Worm (Caenorhabditis elegans): ENCODE measurements around the gene F45D3.1.

Gene F45D3.1

DNA sequence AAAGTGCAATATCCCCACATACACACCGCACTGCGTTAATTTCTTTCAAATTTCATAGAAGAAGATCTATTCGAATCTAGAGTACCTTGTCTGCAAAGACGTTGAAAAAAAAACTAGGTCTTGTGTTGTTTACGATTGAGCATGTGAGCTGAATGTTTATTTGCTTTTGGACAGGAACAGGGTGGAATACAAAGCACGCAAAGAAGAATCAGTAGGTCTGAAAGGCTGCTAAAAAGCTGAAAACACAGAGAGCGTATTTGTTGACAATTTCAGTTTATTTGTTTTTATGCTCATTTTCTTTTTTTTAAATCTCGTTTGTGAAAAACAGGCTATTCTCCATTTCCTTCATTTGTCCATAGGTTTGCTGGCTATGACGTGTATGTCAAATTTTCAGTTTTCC lies 8.1 kb downstream of the F45D3.1 start:
- TF ChIP-seq M03D4.4 (tag; optimal IDR thresholded peaks at IDR 0.05) (no peak), lin-13 (tag; optimal IDR thresholded peaks at IDR 0.05) (no peak), unc-39 (tag; optimal IDR thresholded peaks at IDR 0.05) (no peak), mls-2 (tag; optimal IDR thresholded peaks at IDR 0.05) (no peak), elt-1 (tag; optimal IDR thresholded peaks at IDR 0.05; ENCODE audit: borderline replicate concordance, insufficient read depth) (no peak), sem-2 (GFP tag; optimal IDR thresholded peaks at IDR 0.05) (no peak), ceh-43 (GFP tag; optimal IDR thresholded peaks at IDR 0.05) (no peak), unc-120 (tag; optimal IDR thresholded peaks at IDR 0.05; ENCODE audit: poor library complexity, severe bottlenecking) (no peak), zip-8 (tag; optimal IDR thresholded peaks at IDR 0.05) (no peak), elt-3 (tag; optimal IDR thresholded peaks at IDR 0.05) (no peak), hlh-1 (tag; optimal IDR thresholded peaks at IDR 0.05) (no peak), lsy-2 (tag; optimal IDR thresholded peaks at IDR 0.05) (no peak), drap-1 (GFP tag; optimal IDR thresholded peaks at IDR 0.05) (no peak), ces-1 (GFP tag; optimal IDR thresholded peaks at IDR 0.05) (no peak), nhr-12 (tag; optimal IDR thresholded peaks at IDR 0.05) (no peak), unc-62 (GFP tag; optimal IDR thresholded peaks at IDR 0.05) (no peak)

DNA sequence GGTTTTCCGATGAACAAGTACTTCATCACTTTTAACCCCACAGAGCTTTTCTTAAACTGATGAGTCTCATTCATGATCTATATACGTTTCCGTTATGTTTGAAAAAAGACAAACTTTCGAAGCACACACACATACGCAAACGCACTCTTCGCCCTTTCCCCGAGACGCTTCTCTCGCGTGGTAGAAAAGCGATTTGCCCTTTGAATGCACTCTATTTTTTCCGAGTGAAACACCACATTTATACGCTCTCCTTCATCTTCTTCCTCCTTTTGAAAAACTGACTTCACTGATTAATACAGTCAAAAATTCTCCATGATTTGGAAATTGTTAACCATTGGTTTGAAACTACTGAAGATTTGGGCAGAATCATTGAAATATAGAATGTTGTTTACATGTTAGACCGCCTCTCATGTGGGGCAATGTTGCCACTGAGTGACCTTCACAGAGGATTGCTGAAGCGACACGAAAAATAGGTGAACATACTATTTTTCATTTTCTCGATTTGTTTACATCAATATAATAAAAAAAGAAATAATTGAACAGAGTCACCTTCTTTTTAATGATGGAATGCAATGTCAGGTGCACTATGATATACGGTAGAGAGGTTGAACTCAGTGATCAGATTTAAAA lies 9.7 kb downstream of the F45D3.1 start:
- TF ChIP-seq unc-39 (tag; optimal IDR thresholded peaks at IDR 0.05) (no peak), tbx-8 (GFP tag; optimal IDR thresholded peaks at IDR 0.05) (no peak), ceh-43 (GFP tag; optimal IDR thresholded peaks at IDR 0.05) (no peak), flh-1 (GFP tag; optimal IDR thresholded peaks at IDR 0.05) (no peak), mab-5 (tag; optimal IDR thresholded peaks at IDR 0.05) (no peak), sem-2 (GFP tag; optimal IDR thresholded peaks at IDR 0.05) (no peak), ztf-11 (tag; optimal IDR thresholded peaks at IDR 0.05) (no peak), elt-1 (tag; optimal IDR thresholded peaks at IDR 0.05; ENCODE audit: borderline replicate concordance, insufficient read depth) (no peak), pha-4 (tag; optimal IDR thresholded peaks at IDR 0.05) (no peak), blmp-1 (tag; optimal IDR thresholded peaks at IDR 0.05) (no peak)

DNA sequence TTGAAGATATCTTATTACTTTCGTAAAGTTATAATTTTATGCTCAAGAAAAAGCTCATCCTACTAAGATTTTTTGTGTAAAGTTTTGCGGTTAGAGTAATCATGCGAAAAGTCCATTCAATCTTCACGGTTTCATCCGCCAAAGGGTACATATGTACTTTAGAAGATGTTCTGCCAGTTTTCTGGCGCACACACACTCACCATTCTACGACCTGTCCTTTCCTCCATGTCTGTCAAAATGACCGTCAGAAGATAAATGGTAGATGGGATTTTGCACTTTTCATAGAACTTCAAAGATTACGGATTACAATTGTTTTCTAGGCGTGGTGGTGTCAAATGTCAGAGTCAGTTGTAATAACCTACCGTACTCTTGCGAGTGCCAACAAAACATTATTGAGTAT lies 10.6 kb downstream of the F45D3.1 start:
- TF ChIP-seq sem-2 (GFP tag; optimal IDR thresholded peaks at IDR 0.05) (no peak), nhr-12 (tag; optimal IDR thresholded peaks at IDR 0.05) (no peak), flh-1 (GFP tag; optimal IDR thresholded peaks at IDR 0.05) (no peak), ztf-11 (tag; optimal IDR thresholded peaks at IDR 0.05) (no peak), pha-4 (tag; optimal IDR thresholded peaks at IDR 0.05) (no peak), mab-5 (tag; optimal IDR thresholded peaks at IDR 0.05) (no peak), lin-32 (GFP tag; optimal IDR thresholded peaks at IDR 0.05) (no peak), ceh-39 (tag; optimal IDR thresholded peaks at IDR 0.05) (no peak), lin-13 (tag; optimal IDR thresholded peaks at IDR 0.05) (no peak), nhr-76 (tag; optimal IDR thresholded peaks at IDR 0.05) (no peak)

DNA sequence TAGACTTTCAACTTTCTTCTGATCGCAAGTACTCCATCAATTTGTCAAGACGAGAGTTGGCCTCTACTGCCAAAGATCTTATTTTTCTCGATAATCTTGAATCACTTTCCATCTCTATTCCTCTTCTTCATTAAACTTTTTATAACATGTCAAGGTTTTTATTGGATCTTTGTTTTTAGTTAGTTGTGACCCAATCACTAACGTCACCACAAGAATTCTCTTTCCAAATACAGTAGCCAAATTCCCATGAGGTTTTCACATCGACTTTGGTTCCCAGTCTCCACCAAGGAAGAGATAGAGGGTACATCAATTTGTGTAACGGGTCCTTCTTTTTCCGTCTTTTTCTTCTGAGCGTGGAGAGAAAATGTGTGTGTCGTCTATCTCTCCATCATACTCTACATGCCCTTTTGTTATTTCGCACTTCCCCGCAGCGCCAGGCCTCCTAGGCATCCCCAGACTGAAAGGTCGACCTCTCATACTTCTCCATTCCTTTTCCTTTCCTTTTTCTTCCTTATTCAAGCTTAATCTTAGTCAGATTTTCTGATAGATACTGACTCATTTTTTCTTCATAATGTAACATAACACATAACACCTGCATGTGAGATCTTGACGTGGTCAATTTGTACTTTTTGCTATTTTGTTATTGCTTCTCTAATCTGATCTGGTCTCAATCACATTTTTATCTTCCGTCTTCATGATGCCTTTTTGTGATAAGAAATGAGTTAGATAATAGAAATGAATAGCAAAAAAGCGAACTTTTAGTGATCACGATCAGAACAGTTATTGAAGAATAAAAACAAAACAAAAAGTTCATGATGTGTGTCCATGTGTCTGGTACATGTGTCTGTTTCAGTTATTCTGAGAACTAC lies 12.4 kb downstream of the F45D3.1 start:
- no peak for TF ChIP-seq pha-4 (tag; optimal IDR thresholded peaks at IDR 0.05)
- peak; percentile 3 for TF ChIP-seq ces-1 (GFP tag; optimal IDR thresholded peaks at IDR 0.05)
- no peak for TF ChIP-seq sptf-1 (tag; optimal IDR thresholded peaks at IDR 0.05)
- no peak for TF ChIP-seq ceh-43 (GFP tag; optimal IDR thresholded peaks at IDR 0.05)
- no peak for TF ChIP-seq ztf-11 (tag; optimal IDR thresholded peaks at IDR 0.05)

DNA sequence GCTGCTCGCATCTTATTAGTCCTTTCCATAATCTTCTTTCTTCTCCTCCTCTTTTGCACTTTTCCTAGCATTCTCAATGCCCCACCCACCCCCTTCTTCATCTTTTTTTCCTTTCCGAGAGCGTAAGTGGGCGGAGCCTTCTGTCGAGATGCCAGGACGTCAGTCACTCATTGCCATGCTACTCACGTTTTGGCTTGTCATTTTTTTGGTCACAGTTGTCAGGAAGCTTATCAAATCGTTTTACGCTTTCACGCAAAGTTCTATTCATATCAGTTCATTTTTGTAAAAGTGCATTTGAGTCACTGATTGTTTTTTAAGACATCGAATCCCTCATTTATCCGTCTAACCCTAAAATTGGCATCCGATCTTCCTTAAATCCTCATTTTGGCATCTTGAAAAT lies 13.2 kb downstream of the F45D3.1 start:
- TF ChIP-seq pha-4 (tag; optimal IDR thresholded peaks at IDR 0.05) (no peak), nhr-28 (tag; optimal IDR thresholded peaks at IDR 0.05) (no peak), zip-8 (tag; optimal IDR thresholded peaks at IDR 0.05) (no peak), flh-1 (GFP tag; optimal IDR thresholded peaks at IDR 0.05) (no peak), lsy-2 (tag; optimal IDR thresholded peaks at IDR 0.05) (no peak), cnd-1 (tag; optimal IDR thresholded peaks at IDR 0.05) (no peak), ham-2 (GFP tag; optimal IDR thresholded peaks at IDR 0.05) (no peak), unc-62 (GFP tag; optimal IDR thresholded peaks at IDR 0.05) (no peak), ceh-39 (tag; optimal IDR thresholded peaks at IDR 0.05) (no peak), ces-1 (GFP tag; optimal IDR thresholded peaks at IDR 0.05) (no peak), mls-2 (tag; optimal IDR thresholded peaks at IDR 0.05) (no peak), tbx-8 (GFP tag; optimal IDR thresholded peaks at IDR 0.05) (no peak), unc-120 (tag; optimal IDR thresholded peaks at IDR 0.05; ENCODE audit: poor library complexity, severe bottlenecking) (no peak), sem-2 (GFP tag; optimal IDR thresholded peaks at IDR 0.05) (no peak)

Measured in whole organism, mixed stage, embryonic.